Fruit fly (Drosophila melanogaster) whole organism, embryonic: Measurements from ENCODE around the gene CG6652.
A peak's percentile ranks its signal among the peaks of the same experiment; 100 is the strongest.

Experiments used
- Abd-B ChIP-seq: fragments of 200-800 bp; sonication (Bioruptor generic); optimal IDR thresholded peaks from 2 replicates; lab custom pipeline; 2018; ENCODE audit warnings: missing biosample characterization, mild to moderate bottlenecking, missing genetic modification characterization, moderate library complexity
- CG10274 ChIP-seq: fragments of 200-800 bp; sonication (Bioruptor generic); optimal IDR thresholded peaks from 3 replicates; lab custom pipeline; 2017; ENCODE audit warnings: missing biosample characterization, mild to moderate bottlenecking, missing genetic modification characterization
- CG10543 ChIP-seq: fragments of 200-800 bp; sonication (Bioruptor generic); optimal IDR thresholded peaks from 3 replicates; lab custom pipeline; 2017; ENCODE audit warnings: missing biosample characterization, mild to moderate bottlenecking, missing genetic modification characterization, moderate library complexity
- CG12155 ChIP-seq: fragments of 200-800 bp; sonication (Bioruptor generic); optimal IDR thresholded peaks from 3 replicates; lab custom pipeline; 2016; ENCODE audit warnings: missing biosample characterization, missing genetic modification characterization
- CG1233 ChIP-seq: fragments of 200-800 bp; sonication (Bioruptor generic); optimal IDR thresholded peaks from 4 replicates; lab custom pipeline; 2018; ENCODE audit warnings: missing biosample characterization, mild to moderate bottlenecking, missing genetic modification characterization
- CG13123 ChIP-seq: fragments of 200-800 bp; sonication (Bioruptor generic); optimal IDR thresholded peaks from 2 replicates; lab custom pipeline; 2016; ENCODE audit warnings: missing biosample characterization, missing genetic modification characterization
- CG13775 ChIP-seq: fragments of 200-800 bp; sonication (Bioruptor generic); optimal IDR thresholded peaks from 3 replicates; lab custom pipeline; 2017; ENCODE audit warnings: missing biosample characterization, mild to moderate bottlenecking, missing genetic modification characterization
- CG1602 ChIP-seq: fragments of 200-800 bp; sonication (Bioruptor generic); optimal IDR thresholded peaks from 3 replicates; lab custom pipeline; 2016; ENCODE audit warnings: missing biosample characterization, missing genetic modification characterization
- CG16813 ChIP-seq: fragments of 200-800 bp; sonication (Bioruptor generic); IDR thresholded peaks from 3 replicates; pipeline ENCODE4 v1.3.6; 2022; ENCODE audit warnings: missing biosample characterization, missing genetic modification characterization; ENCODE audit not compliant: partially characterized antibody
- CG16815 ChIP-seq: fragments of 200-800 bp; sonication (Bioruptor generic); optimal IDR thresholded peaks from 3 replicates; lab custom pipeline; 2017; ENCODE audit warnings: missing biosample characterization, mild to moderate bottlenecking, missing genetic modification characterization
- CG16863 ChIP-seq: fragments of 200-800 bp; sonication (Bioruptor generic); optimal IDR thresholded peaks from 3 replicates; lab custom pipeline; 2016; ENCODE audit warnings: missing biosample characterization, missing genetic modification characterization
- CG2116 ChIP-seq: fragments of 200-800 bp; sonication (Bioruptor generic); optimal IDR thresholded peaks from 3 replicates; lab custom pipeline; 2018; ENCODE audit warnings: missing biosample characterization, mild to moderate bottlenecking, missing genetic modification characterization
- CG2889 ChIP-seq: fragments of 200-800 bp; sonication (Bioruptor generic); IDR thresholded peaks from 3 replicates; pipeline ENCODE4 v1.3.6; 2022; ENCODE audit warnings: missing biosample characterization, missing genetic modification characterization
- CG3065 ChIP-seq: fragments of 200-800 bp; sonication (Bioruptor generic); optimal IDR thresholded peaks from 2 replicates; lab custom pipeline; 2016; ENCODE audit warnings: missing biosample characterization, missing genetic modification characterization
- CG33213 ChIP-seq: fragments of 200-800 bp; sonication (Bioruptor generic); optimal IDR thresholded peaks from 3 replicates; lab custom pipeline; 2016; ENCODE audit warnings: missing biosample characterization, missing genetic modification characterization
- CG6791 ChIP-seq: fragments of 200-800 bp; sonication (Bioruptor generic); IDR thresholded peaks from 3 replicates; pipeline ENCODE4 v1.3.6; 2022; ENCODE audit warnings: missing biosample characterization, missing genetic modification characterization; ENCODE audit not compliant: partially characterized antibody
- CG8089 ChIP-seq: fragments of 200-800 bp; sonication (Bioruptor generic); optimal IDR thresholded peaks from 3 replicates; lab custom pipeline; 2016; ENCODE audit warnings: missing biosample characterization, missing genetic modification characterization
- CG8290 ChIP-seq, 3 experiments: fragments of 200-800 bp; sonication (Bioruptor generic); optimal IDR thresholded peaks; 2 replicates each; lab custom pipeline; 2016 to 2019; ENCODE audit warnings: missing biosample characterization in 3 of 3, missing genetic modification characterization in 3 of 3, mild to moderate bottlenecking in 2 of 3, moderate library complexity in 1 of 3
- CG9437 ChIP-seq: fragments of 200-800 bp; sonication (Bioruptor generic); optimal IDR thresholded peaks from 2 replicates; lab custom pipeline; 2018; ENCODE audit warnings: missing biosample characterization, mild to moderate bottlenecking, missing genetic modification characterization
- Elba2 ChIP-seq: fragments of 200-800 bp; sonication (Bioruptor generic); optimal IDR thresholded peaks from 3 replicates; lab custom pipeline; 2016; ENCODE audit warnings: missing biosample characterization, missing genetic modification characterization
- HLH54F ChIP-seq: fragments of 200-800 bp; sonication (Bioruptor generic); optimal IDR thresholded peaks from 3 replicates; lab custom pipeline; 2016; ENCODE audit warnings: missing biosample characterization, missing genetic modification characterization
- Hmx ChIP-seq: fragments of 200-800 bp; sonication (Bioruptor generic); optimal IDR thresholded peaks from 2 replicates; lab custom pipeline; 2016; ENCODE audit warnings: missing biosample characterization, missing genetic modification characterization
- Hsf ChIP-seq: fragments of 200-800 bp; sonication (Bioruptor generic); optimal IDR thresholded peaks from 3 replicates; lab custom pipeline; 2016; ENCODE audit warnings: missing biosample characterization, missing genetic modification characterization
- Med ChIP-seq: fragments of 200-800 bp; sonication (Bioruptor generic); peaks from one replicate; lab custom pipeline; 2016; ENCODE audit warnings: missing biosample characterization, missing genetic modification characterization, mild to moderate bottlenecking, inconsistent platforms, moderate library complexity
- Mrtf ChIP-seq: fragments of 200-800 bp; sonication (Bioruptor generic); IDR thresholded peaks from 3 replicates; pipeline ENCODE4 v1.3.6; 2022; ENCODE audit warnings: missing biosample characterization, missing genetic modification characterization
- Oaz ChIP-seq: fragments of 200-800 bp; sonication (Bioruptor generic); IDR thresholded peaks from 2 replicates; pipeline ENCODE4 v1.3.6; 2022; ENCODE audit warnings: missing biosample characterization, missing genetic modification characterization
- Ptx1 ChIP-seq: fragments of 200-800 bp; sonication (Bioruptor generic); IDR thresholded peaks from 2 replicates; pipeline ENCODE4 v1.3.6; 2022; ENCODE audit warnings: missing biosample characterization, missing genetic modification characterization
- Sry-β ChIP-seq: fragments of 200-800 bp; sonication (Bioruptor generic); optimal IDR thresholded peaks from 2 replicates; lab custom pipeline; 2018; ENCODE audit warnings: missing biosample characterization, mild to moderate bottlenecking, missing genetic modification characterization, moderate library complexity
- TFAM ChIP-seq: fragments of 200-800 bp; sonication (Bioruptor generic); optimal IDR thresholded peaks from 2 replicates; lab custom pipeline; 2017; ENCODE audit warnings: missing biosample characterization, missing genetic modification characterization, inconsistent platforms
- ab ChIP-seq: fragments of 200-800 bp; sonication (Bioruptor generic); optimal IDR thresholded peaks from 2 replicates; lab custom pipeline; 2016; ENCODE audit warnings: missing biosample characterization, missing genetic modification characterization
- al ChIP-seq: fragments of 200-800 bp; sonication (Bioruptor generic); IDR thresholded peaks from 2 replicates; pipeline ENCODE4 v1.3.6; 2022; ENCODE audit warnings: missing biosample characterization, missing genetic modification characterization
- ase ChIP-seq: fragments of 200-800 bp; sonication (Bioruptor generic); IDR thresholded peaks from 3 replicates; pipeline ENCODE4 v1.3.6; 2022; ENCODE audit warnings: missing biosample characterization, missing genetic modification characterization
- crc ChIP-seq: fragments of 200-800 bp; sonication (Bioruptor generic); optimal IDR thresholded peaks from 2 replicates; lab custom pipeline; 2016; ENCODE audit warnings: missing biosample characterization, missing genetic modification characterization
- disco-r ChIP-seq: fragments of 200-800 bp; sonication (Bioruptor generic); optimal IDR thresholded peaks from 2 replicates; lab custom pipeline; 2016; ENCODE audit warnings: missing biosample characterization, missing genetic modification characterization
- dpn ChIP-seq, 2 experiments: fragments of 200-800 bp; sonication (Bioruptor generic); optimal IDR thresholded peaks; 3 replicates each; lab custom pipeline; 2016; ENCODE audit warnings: missing biosample characterization in 2 of 2, missing genetic modification characterization in 2 of 2
- en ChIP-seq: fragments of 200-800 bp; sonication (Bioruptor generic); optimal IDR thresholded peaks from 2 replicates; lab custom pipeline; 2016; ENCODE audit warnings: missing biosample characterization, missing genetic modification characterization
- ham ChIP-seq: fragments of 200-800 bp; sonication (Bioruptor generic); IDR thresholded peaks from 2 replicates; pipeline ENCODE4 v1.3.6; 2022; ENCODE audit warnings: missing biosample characterization, missing genetic modification characterization
- hbn ChIP-seq: fragments of 200-800 bp; sonication (Bioruptor generic); IDR thresholded peaks from 2 replicates; pipeline ENCODE4 v1.3.6; 2022; ENCODE audit warnings: missing biosample characterization, missing genetic modification characterization; ENCODE audit not compliant: partially characterized antibody
- ken ChIP-seq: fragments of 200-800 bp; sonication (Bioruptor generic); IDR thresholded peaks from 3 replicates; pipeline ENCODE4 v1.3.6; 2022; ENCODE audit warnings: missing biosample characterization, missing genetic modification characterization
- nerfin-2 ChIP-seq: fragments of 200-800 bp; sonication (Bioruptor generic); IDR thresholded peaks from 2 replicates; pipeline ENCODE4 v1.3.6; 2022; ENCODE audit warnings: missing biosample characterization, missing genetic modification characterization; ENCODE audit not compliant: partially characterized antibody
- pan ChIP-seq, 4 experiments: fragments of >200 bp in 3 of 4; fragments of 200-800 bp in 1 of 4; sonication (Bioruptor generic) in 1 of 4; optimal IDR thresholded peaks in 3 of 4; IDR thresholded peaks in 1 of 4; 2 replicates each; pipeline versions ENCODE4 v1.3.6 to Lab custom; 2017 to 2022; ENCODE audit warnings: missing biosample characterization in 2 of 4, missing genetic modification characterization in 2 of 4, mixed read lengths in 1 of 4
- pho ChIP-seq: fragments of 200-800 bp; sonication (Bioruptor generic); optimal IDR thresholded peaks from 2 replicates; lab custom pipeline; 2016; ENCODE audit warnings: missing biosample characterization, missing genetic modification characterization
- phol ChIP-seq: fragments of 200-800 bp; sonication (Bioruptor generic); optimal IDR thresholded peaks from 3 replicates; lab custom pipeline; 2018; ENCODE audit warnings: missing biosample characterization, mild to moderate bottlenecking, missing genetic modification characterization, moderate library complexity
- ranshi ChIP-seq: fragments of 200-800 bp; sonication (Bioruptor generic); IDR thresholded peaks from 2 replicates; pipeline ENCODE4 v1.3.6; 2022; ENCODE audit warnings: missing biosample characterization, missing genetic modification characterization
- sisA ChIP-seq: fragments of 200-800 bp; sonication (Bioruptor generic); IDR thresholded peaks from 2 replicates; pipeline ENCODE4 v1.3.6; 2022; ENCODE audit warnings: missing biosample characterization, missing genetic modification characterization
- sr ChIP-seq: fragments of 200-800 bp; sonication (Bioruptor generic); IDR thresholded peaks from 3 replicates; pipeline ENCODE4 v1.3.6; 2022; ENCODE audit warnings: missing biosample characterization, missing genetic modification characterization
- wor ChIP-seq: fragments of 200-800 bp; sonication (Bioruptor generic); IDR thresholded peaks from 2 replicates; pipeline ENCODE4 v1.3.6; 2022; ENCODE audit warnings: missing biosample characterization, missing genetic modification characterization
- zfh2 ChIP-seq: fragments of 200-800 bp; sonication (Bioruptor generic); optimal IDR thresholded peaks from 2 replicates; lab custom pipeline; 2016; ENCODE audit warnings: missing biosample characterization, missing genetic modification characterization

The CG6652 gene

DNA sequence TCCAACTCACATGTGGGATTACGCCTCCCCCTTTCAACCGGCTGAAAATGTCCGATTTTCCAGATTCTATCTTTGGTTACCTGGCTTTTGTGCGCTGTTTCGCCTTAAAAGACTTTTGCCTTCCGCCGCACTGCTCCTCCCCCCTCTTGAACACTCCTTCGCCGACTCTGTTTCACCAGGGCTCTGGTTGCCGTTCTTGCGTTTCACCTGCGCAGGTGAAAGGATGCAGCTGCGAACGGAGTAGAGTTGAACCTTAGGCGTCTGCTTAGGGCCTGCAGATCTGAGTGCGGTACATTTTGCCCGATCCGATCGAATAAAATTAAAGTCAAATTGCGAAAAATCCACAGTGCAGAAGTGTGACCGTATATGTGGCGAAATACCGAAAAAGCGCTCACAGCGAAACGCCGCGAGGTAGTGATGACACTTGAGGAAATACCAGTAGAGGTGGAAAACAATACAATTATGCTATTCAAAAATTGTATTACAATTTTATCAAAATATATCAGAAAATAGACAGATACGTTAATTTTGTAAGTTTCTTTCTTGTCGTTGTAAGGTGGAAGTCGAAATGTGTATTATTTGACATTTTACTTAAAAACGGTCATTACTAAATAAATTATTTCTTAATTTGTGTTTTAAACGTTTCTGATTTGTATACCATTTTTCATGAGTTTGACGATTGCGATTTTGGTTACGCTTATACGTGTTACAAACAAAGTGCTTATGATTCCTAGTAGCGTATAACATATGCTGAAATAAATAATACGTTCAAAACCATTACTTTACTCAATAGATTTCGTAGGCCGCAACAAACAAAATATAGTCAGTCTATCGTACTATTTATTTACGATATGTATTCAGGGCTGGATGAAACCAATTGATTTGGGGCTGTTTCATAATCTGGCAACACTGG is 6.7 kb downstream of the CG6652 start, which contains the start of the genes CG6664 and CG7728 (continued):
- 0 out of 2 replicates have a peak, but pooled peaks have one; percentile 14 for TF ChIP-seq nerfin-2 (GFP tag; lab: Robert Waterston, UW)
- peak; percentile 54 for TF ChIP-seq Sry-β (GFP tag; lab: Kevin White, UChicago)
- peak; percentile 42 for TF ChIP-seq CG2116 (GFP tag; lab: Kevin White, UChicago)
- TF ChIP-seq TFAM (GFP tag; lab: Kevin White, UChicago) = no peak
- TF ChIP-seq CG16813 = peak; percentile 56; the same call in 2 of the 3 replicates
- peak; percentile 53 for TF ChIP-seq pho (GFP tag; lab: Kevin White, UChicago)
- peak; percentile 29; the same call in 1 of the 3 replicates for TF ChIP-seq CG2889 (GFP tag; lab: Robert Waterston, UW)
- peak; percentile 60 for TF ChIP-seq sisA
- no peak for TF ChIP-seq CG13123 (GFP tag; lab: Kevin White, UChicago)
- peak; percentile 53 for TF ChIP-seq CG1602 (GFP tag; lab: Kevin White, UChicago)
- peak; percentile 52 for TF ChIP-seq CG16815 (GFP tag; lab: Kevin White, UChicago)
- no peak for TF ChIP-seq CG8089 (GFP tag; lab: Kevin White, UChicago)
- no peak for TF ChIP-seq ham (GFP tag; lab: Robert Waterston, UW)
- peak; percentile 44 for TF ChIP-seq HLH54F
- no peak for TF ChIP-seq sr (GFP tag; lab: Robert Waterston, UW)
- peak; percentile 34 for TF ChIP-seq CG1233
- no peak for TF ChIP-seq ase (GFP tag; lab: Robert Waterston, UW)
- peak; percentile 46 for TF ChIP-seq Hsf (GFP tag; lab: Kevin White, UChicago)
- no peak for TF ChIP-seq en (GFP tag; lab: Kevin White, UChicago)
- TF ChIP-seq disco-r (GFP tag; lab: Kevin White, UChicago) = no peak
- TF ChIP-seq hbn (GFP tag; lab: Robert Waterston, UW) = 0 out of 2 replicates have a peak, but pooled peaks have one; percentile 35
- no peak for TF ChIP-seq CG3065 (GFP tag; lab: Kevin White, UChicago)
- peak; percentile 20 for TF ChIP-seq CG16863 (GFP tag; lab: Kevin White, UChicago)
- no peak for TF ChIP-seq crc
- no peak for TF ChIP-seq Oaz (GFP tag; lab: Robert Waterston, UW)
- 0 out of 2 replicates have a peak, but pooled peaks have one; percentile 28 for TF ChIP-seq wor (GFP tag; lab: Robert Waterston, UW)
- TF ChIP-seq Mrtf (GFP tag; lab: Robert Waterston, UW) = no peak; the same call in 2 of the 3 replicates
- peak; percentile 33 for TF ChIP-seq zfh2 (GFP tag; lab: Kevin White, UChicago)
- peak; percentile 40 for TF ChIP-seq Abd-B (GFP tag; lab: Kevin White, UChicago)
- TF ChIP-seq Hmx = no peak
- TF ChIP-seq ab (GFP tag; lab: Kevin White, UChicago) = peak; percentile 9
- TF ChIP-seq CG10543 (GFP tag; lab: Kevin White, UChicago) = peak; percentile 49
- peak; percentile 80 for TF ChIP-seq CG13775 (GFP tag; lab: Kevin White, UChicago)
- TF ChIP-seq CG33213 (GFP tag; lab: Kevin White, UChicago) = peak; percentile 32
- peak; percentile 74 for TF ChIP-seq CG9437 (GFP tag; lab: Kevin White, UChicago)
- peak; percentile 60 for TF ChIP-seq Ptx1
- TF ChIP-seq ranshi = no peak; the same call in 1 of the 2 replicates
- peak; percentile 44 for TF ChIP-seq Elba2 (GFP tag; lab: Kevin White, UChicago)
- no peak for TF ChIP-seq pan (optimal IDR thresholded peaks at IDR 0.05; lab: Kevin White, UChicago)
- TF ChIP-seq pan (GFP tag; optimal IDR thresholded peaks at IDR 0.05 in 1 of 2, IDR thresholded peaks at IDR 0.05 in 1 of 2) = peak in 1 of 2 experiments; percentile 36
- TF ChIP-seq ken (GFP tag; lab: Robert Waterston, UW) = peak; percentile 76
- TF ChIP-seq Med (GFP tag; lab: Kevin White, UChicago) = peak; percentile 79
- peak; percentile 46 to 50 for TF ChIP-seq dpn (GFP tag; optimal IDR thresholded peaks at IDR 0.05; lab: Kevin White, UChicago)
- peak; percentile 52 for TF ChIP-seq al (GFP tag; lab: Robert Waterston, UW)
- TF ChIP-seq CG8290 (GFP tag; optimal IDR thresholded peaks at IDR 0.05; lab: Kevin White, UChicago) = peak; percentile 5
- peak; percentile 27 to 47 for TF ChIP-seq CG8290 (tag; optimal IDR thresholded peaks at IDR 0.05; lab: Kevin White, UChicago)
- peak; percentile 35 for TF ChIP-seq CG12155 (GFP tag; lab: Kevin White, UChicago)
- TF ChIP-seq phol (tag; lab: Kevin White, UChicago) = peak; percentile 58
- TF ChIP-seq CG10274 = no peak
- TF ChIP-seq CG6791 = peak; percentile 56
